Worm (Caenorhabditis elegans): Measurements from ENCODE around the gene ptr-1.

DNA sequence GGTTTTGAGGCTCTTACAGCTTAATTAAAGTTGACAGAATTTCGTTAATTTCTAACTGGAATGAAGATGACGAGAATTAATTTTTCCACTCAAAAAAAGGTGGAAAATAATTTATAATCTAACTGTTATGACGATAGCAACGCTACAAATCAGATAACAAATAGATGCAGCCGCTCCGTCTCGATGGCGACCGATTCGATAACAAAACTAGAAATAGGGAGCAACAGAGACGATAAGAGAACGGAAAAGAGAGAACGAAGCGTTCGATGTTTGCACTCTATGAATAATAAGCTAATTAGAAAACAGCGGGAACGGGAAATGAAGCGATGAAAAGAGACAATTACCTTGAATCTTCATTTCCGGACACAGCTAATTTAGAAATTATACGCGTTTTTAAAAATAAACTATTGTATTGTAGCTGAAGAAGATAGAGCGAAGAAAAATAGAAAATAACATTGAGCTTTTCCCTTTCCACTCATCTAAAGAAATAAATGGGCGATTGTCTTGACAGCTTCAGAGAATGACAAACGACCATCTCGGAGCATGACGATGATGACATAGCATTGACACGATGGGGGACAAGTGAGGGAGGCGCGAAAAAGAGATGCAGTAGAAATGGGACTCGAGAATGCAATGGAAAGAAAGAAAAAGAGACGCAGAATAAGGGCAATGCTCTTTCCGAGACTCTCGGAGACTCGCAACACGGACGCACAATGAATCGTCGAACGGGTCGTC is 37.3 kb upstream of the ptr-1 start:
- TF ChIP-seq fkh-10 (GFP tag; optimal IDR thresholded peaks at IDR 0.05) (no peak), K09A11.1 (tag; optimal IDR thresholded peaks at IDR 0.05; ENCODE audit: insufficient read depth) (no peak), T23F11.4 (GFP tag; optimal IDR thresholded peaks at IDR 0.05) (no peak), ceh-31 (tag; optimal IDR thresholded peaks at IDR 0.05) (peak; percentile 46), sox-2 (GFP tag; IDR thresholded peaks at IDR 0.05) (no peak), K02D7.2 (tag; optimal IDR thresholded peaks at IDR 0.05) (no peak), ref-2 (tag; optimal IDR thresholded peaks at IDR 0.05) (no peak), dve-1 (tag; optimal IDR thresholded peaks at IDR 0.05) (no peak), fax-1 (tag; optimal IDR thresholded peaks at IDR 0.05) (no peak), pha-4 (tag; optimal IDR thresholded peaks at IDR 0.05) (no peak), nfya-1 (tag; optimal IDR thresholded peaks at IDR 0.05) (peak; percentile 31), nhr-11 (tag; optimal IDR thresholded peaks at IDR 0.05) (no peak)
